Worm (Caenorhabditis elegans) whole organism, early embryonic: ENCODE data around the gene cct-6.

Source experiments
- ama-1 ChIP-seq: fragments of 150-350 bp; optimal IDR thresholded peaks from 2 replicates; lab custom pipeline; 2014
- ceh-13 ChIP-seq: fragments of 200-800 bp; sonication (Bioruptor generic); optimal IDR thresholded peaks from 2 replicates; lab custom pipeline; 2018; ENCODE audit warnings: mild to moderate bottlenecking, missing genetic modification characterization, missing compliant biosample characterization
- ceh-36 ChIP-seq: sonication (generic microtip); optimal IDR thresholded peaks from 2 replicates; lab custom pipeline; 2016; ENCODE audit warnings: missing genetic modification characterization, inconsistent platforms, missing compliant biosample characterization
- scrt-1 ChIP-seq: fragments of 200-800 bp; sonication (Bioruptor generic); IDR thresholded peaks from 2 replicates; pipeline ENCODE4 v1.3.6; 2022; ENCODE audit warnings: missing genetic modification characterization, missing compliant biosample characterization

ce11 chrIII:5814098-5814497, 41.4 kb downstream of the cct-6 start:
- TF ChIP-seq ama-1 (lab: Kevin White, UChicago) (no peak), scrt-1 (GFP tag; lab: Robert Waterston, UW) (no peak), ceh-13 (no peak), ceh-36 (tag; lab: Kevin White, UChicago) (no peak)
